Worm (Caenorhabditis elegans) whole organism, midembryonic: ENCODE data around the gene math-22.

Experiments used
- T22C8.4 ChIP-seq: fragments of 200-800 bp; sonication (Bioruptor generic); IDR thresholded peaks from 2 replicates; pipeline ENCODE4 v1.3.6; 2022; ENCODE audit warnings: missing genetic modification characterization, missing compliant biosample characterization
- cog-1 ChIP-seq: sonication (generic microtip); optimal IDR thresholded peaks from 2 replicates; lab custom pipeline; 2016; ENCODE audit warnings: missing genetic modification characterization, missing compliant biosample characterization
- flt-1 ChIP-seq: fragments of 200-800 bp; sonication (Bioruptor generic); IDR thresholded peaks from 2 replicates; pipeline ENCODE4 v1.3.6; 2022; ENCODE audit warnings: missing genetic modification characterization, missing compliant biosample characterization
- klf-2 ChIP-seq: fragments of 200-800 bp; sonication (Bioruptor generic); conservative IDR thresholded peaks from 2 replicates; pipeline ENCODE4 v1.3.6; 2022; ENCODE audit warnings: missing genetic modification reagents, missing genetic modification characterization, missing compliant biosample characterization
- med-1 ChIP-seq: sonication (generic microtip); optimal IDR thresholded peaks from 2 replicates; lab custom pipeline; 2017; ENCODE audit warnings: missing genetic modification characterization, mild to moderate bottlenecking, missing compliant biosample characterization, antibody characterized with exemption, missing genetic modification reagents; ENCODE audit not compliant: insufficient read depth
- ref-1 ChIP-seq: fragments of 200-800 bp; sonication (Bioruptor generic); conservative IDR thresholded peaks from 2 replicates; pipeline ENCODE4 v1.3.6; 2022; ENCODE audit warnings: missing genetic modification reagents, missing genetic modification characterization, missing compliant biosample characterization

- TF ChIP-seq cog-1 (tag; lab: Kevin White, UChicago), result no peak
- TF ChIP-seq med-1 (GFP tag; lab: Kevin White, UChicago), result no peak
- no peak for TF ChIP-seq ref-1
- no peak for TF ChIP-seq T22C8.4 (GFP tag; lab: Robert Waterston, UW)
- no peak for TF ChIP-seq klf-2 (GFP tag; lab: Robert Waterston, UW)
- no peak for TF ChIP-seq flt-1
These were observed 7.3 kb upstream of the math-22 start, which contains the start of gene C46F9.6 for ce11 chrII:1897936-1898335.
